Worm (Caenorhabditis elegans) whole organism, L4 larva: ENCODE results near the gene C30E1.4.

Experiments used
- Y75B8A.6 ChIP-seq: fragments of 200-800 bp; sonication (Bioruptor generic); IDR thresholded peaks from 2 replicates; pipeline ENCODE4 v1.3.6; 2022; ENCODE audit warnings: missing genetic modification reagents, missing genetic modification characterization, missing compliant biosample characterization
- dpl-1 ChIP-seq: fragments of 150-350 bp; optimal IDR thresholded peaks from 2 replicates; lab custom pipeline; 2014; ENCODE audit warnings: missing biosample characterization, missing genetic modification reagents, missing genetic modification characterization
- egl-27 ChIP-seq: sonication (generic microtip); optimal IDR thresholded peaks from 3 replicates; lab custom pipeline; 2017; ENCODE audit warnings: missing biosample characterization, missing genetic modification reagents, missing genetic modification characterization
- unc-62 ChIP-seq, 3 experiments: fragments of 150-350 bp in 1 of 3; sonication (generic microtip); optimal IDR thresholded peaks in 2 of 3; peaks in 1 of 3; 1 replicate in 1 of 3; 2 replicates in 2 of 3; lab custom pipeline; 2014 to 2017; ENCODE audit warnings: missing biosample characterization in 3 of 3, missing genetic modification characterization in 3 of 3, missing genetic modification reagents in 3 of 3, missing genotype in 1 of 3

ce11 chrX:16894577-16894976 is 29.2 kb upstream of the C30E1.4 start, which contains the start of gene F39F10.2:
- TF ChIP-seq unc-62 (GFP tag; optimal IDR thresholded peaks at IDR 0.05 in 1 of 2; lab: Kevin White, UChicago): no peak
- no peak for TF ChIP-seq unc-62 (tag; optimal IDR thresholded peaks at IDR 0.05; lab: Kevin White, UChicago)
- no peak for TF ChIP-seq egl-27 (tag; lab: Kevin White, UChicago)
- TF ChIP-seq dpl-1 (GFP tag; lab: Kevin White, UChicago): no peak
- TF ChIP-seq Y75B8A.6 (GFP tag; lab: Robert Waterston, UW): no peak
